Worm (Caenorhabditis elegans) whole organism, dauer: ENCODE data around the gene nuo-4.
"Not testable (repeated sequence)": the region's sequence is repeated elsewhere in the genome, so short reads cannot be mapped to it uniquely, and the experiment has no call there.

ENCODE experiments used
- unc-62 ChIP-seq: sonication (generic microtip); optimal IDR thresholded peaks from 2 replicates; lab custom pipeline; 2017; ENCODE audit warnings: missing biosample characterization, missing genetic modification reagents, missing genetic modification characterization

The nuo-4 gene

DNA sequence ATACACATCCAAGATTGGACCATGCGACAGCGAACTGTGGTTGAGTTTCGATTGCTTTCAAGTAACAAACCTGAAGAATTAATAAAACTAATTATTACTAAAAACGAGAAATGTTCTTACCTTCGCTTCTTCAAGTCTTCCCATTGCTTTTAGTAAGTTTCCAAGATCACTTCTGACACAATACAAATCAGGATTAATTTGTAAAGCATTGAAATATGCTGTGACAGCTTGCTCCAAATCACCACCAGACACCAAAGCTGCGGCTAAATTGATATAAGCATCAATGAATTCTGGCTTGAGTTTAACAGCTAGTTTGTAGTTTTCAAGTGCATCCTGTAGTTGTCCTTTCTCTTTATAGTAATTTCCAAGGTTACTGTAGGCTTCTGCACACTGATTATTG lies 8.4 kb downstream of the nuo-4 start:
- TF ChIP-seq unc-62 (GFP tag; lab: Kevin White, UChicago) = no peak

DNA sequence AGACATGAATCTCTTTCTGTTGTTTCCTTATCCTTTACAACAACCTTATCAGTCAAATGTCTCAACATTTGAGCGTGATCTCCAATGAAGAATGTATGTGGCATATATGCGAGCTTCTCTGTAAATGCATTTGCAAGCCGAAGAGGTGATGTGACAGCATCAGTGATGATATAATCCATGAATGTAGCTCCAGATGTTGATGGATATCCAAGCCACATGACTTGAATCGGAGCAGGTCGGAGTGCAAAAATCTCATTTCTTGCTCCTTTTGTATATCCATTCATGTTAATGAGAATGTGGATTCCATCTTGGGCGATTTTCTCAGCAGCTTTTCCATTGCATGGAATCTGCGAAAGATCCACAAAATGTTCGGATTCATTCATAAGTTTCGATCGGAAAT lies 10.4 kb downstream of the nuo-4 start:
- no peak for TF ChIP-seq unc-62 (GFP tag; lab: Kevin White, UChicago)

DNA sequence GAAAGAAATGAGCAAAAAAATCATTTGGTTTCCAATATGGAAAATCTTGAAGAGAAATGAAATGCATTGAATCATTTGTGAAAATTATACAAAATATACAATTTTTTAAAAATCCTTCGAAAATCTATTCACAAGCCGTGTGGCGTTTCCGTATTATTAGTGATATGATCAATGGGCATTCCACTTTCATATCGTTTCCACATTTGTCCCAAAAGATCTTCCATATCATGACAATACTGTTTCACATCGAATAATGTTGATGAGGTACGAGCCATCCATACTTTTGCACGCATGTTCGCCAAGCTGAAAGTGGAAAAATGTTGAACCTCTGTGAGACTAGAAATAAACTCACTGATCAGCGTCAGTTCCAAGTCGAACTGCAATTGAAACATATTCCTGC lies 12.3 kb downstream of the nuo-4 start:
- TF ChIP-seq unc-62 (GFP tag; lab: Kevin White, UChicago) = no peak

DNA sequence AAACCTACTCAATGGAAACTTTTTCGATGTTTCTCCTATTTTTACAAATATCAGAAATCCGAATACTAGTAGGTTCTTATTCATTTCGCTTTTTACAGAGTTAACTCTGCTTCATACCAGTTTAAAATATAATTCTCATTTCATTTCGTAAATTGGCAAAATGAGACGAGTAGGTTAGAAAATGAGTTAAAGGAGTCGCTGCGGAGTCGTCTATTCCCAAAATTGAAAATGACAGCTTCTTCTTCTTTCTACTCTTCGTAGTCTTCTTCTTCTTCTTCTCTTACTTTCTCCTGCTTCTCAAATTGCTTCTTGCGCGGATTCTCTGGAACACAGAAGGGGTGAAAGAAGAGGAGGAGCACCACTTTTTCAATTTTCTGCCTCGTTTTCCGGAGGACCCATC lies 13.9 kb downstream of the nuo-4 start, which contains the start of gene glr-2:
Gene glr-2, minus strand, starts transcription at position 211 of the 400 bp plus-strand sequence.
- TF ChIP-seq unc-62 (GFP tag; lab: Kevin White, UChicago) = no peak

DNA sequence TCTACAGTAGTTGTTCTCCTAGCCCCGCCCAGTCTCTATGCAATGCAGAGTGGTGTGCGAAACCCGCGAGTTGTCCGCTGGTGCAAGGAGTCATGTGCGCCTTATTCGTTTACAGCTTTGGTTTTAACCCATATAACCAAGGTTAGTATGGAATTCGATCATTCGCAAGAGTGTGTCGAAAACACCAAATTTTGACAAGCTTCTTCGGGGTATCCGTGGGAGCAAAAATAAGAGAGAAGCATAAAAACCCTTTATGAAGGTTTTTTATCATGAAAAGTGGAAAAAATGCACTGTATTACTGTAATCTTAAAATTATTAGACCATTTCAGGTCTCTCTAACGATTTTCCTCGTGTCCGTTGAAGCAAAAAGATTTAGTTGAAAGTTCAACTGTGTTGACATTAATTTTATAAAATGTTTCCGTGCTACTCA lies 16.4 kb downstream of the nuo-4 start:
- TF ChIP-seq unc-62 (GFP tag; lab: Kevin White, UChicago) = no peak

DNA sequence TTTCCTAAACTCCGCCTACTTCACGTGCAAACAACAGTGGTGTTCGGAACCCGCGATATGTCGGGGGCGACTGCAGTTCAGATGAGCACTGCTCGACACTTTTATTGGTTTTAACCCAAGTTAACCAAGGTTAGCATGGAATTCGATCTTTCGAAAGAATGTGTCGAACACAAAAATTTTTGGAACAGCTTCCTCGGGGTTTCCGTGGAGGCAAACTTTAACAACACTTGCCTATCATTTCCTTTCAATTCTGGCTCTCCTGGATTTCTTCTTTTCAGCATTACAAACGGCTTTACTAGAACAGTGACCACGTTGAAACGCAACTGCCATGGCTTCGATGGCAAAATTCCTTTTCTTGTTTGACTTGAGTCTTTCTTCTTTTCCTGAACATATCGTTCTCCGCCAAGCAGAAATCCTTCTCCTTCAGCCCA lies 17.3 kb downstream of the nuo-4 start:
- no peak for TF ChIP-seq unc-62 (GFP tag; lab: Kevin White, UChicago)

DNA sequence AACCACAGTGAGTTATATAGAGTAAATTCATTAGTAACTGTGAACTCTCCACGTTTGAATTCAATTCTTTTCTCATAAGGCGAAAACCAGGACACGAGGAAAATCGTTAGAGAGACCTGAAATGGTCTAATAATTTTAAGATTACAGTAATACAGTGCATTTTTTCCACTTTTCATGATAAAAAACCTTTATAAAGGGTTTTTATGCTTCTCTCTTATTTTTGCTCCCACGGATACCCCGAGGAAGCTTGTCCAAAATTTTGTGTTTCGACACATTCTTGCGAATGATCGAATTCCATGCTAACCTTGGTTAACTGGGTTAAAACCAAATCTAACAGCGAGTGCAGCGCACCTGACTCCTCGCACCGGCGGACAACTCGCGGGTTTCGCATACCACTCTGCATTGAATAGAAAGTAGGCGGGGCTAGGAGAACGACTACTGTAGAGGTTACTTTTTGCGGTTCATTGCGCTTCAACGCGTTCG lies 18.3 kb downstream of the nuo-4 start:
- TF ChIP-seq unc-62 (GFP tag; lab: Kevin White, UChicago) = no peak

DNA sequence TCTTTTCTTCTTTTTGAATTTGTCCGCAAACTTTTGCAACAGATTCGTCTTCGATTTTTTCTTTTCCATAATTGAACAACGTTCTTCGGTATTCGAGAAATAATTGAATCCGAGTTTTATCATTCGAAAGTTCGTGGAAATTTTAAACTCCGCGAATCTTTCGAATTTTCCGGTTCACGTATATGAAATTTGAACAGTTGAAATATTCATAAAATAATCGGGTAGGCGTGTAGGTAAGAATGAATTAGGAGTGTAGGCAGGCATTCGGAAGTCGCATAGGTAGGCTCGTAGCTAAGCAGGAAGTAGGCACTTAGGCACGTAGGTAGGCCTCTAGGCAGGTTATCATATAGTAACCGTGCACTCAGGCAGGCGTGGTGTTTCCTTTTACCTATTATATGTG lies 20.4 kb downstream of the nuo-4 start, which contains the start of gene B0280.11:
Gene B0280.11, minus strand, starts transcription at position 101 of the 400 bp plus-strand sequence.
- TF ChIP-seq unc-62 (GFP tag; lab: Kevin White, UChicago) = no peak

DNA sequence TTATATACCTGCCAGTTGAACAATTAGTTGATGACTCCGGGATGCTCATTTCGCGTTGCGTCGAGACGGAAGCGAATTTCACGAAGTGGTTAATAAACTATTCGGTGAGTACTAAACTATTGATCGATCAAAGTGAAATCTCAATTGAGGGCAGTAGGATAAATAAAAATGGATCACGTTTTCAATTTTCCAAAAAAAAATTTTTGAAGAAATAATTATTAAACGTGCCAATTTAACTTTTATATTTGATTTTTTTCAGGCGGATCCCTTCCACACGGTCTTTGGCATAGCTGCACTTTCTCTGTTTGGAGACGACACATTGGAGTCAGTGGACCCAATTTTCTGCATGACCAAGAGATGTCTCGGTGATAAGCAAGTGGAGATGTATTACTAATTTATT lies 22.6 kb downstream of the nuo-4 start, which contains the start of gene B0280.17:
Gene B0280.17, minus strand, starts transcription at position 101 of the 400 bp plus-strand sequence.
- no peak for TF ChIP-seq unc-62 (GFP tag; lab: Kevin White, UChicago)

DNA sequence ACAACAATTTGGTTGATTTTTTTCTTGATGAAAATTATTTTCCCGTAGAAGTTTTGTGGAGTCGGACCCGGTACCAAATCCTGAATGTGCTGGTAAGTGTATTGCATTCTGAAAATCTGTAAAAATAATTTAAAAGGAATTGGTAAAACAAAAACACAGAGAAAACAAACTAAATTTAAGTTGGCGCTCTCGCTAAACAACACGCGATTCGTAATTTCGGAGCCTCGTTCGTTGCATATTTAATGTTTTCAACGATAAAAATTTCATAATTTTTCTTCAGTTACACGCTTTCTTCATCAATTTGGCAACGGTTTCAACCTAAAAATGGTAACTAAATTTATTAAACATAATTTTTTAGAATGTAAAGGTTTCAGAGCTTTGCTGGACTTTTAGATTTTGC lies 25.1 kb downstream of the nuo-4 start, which contains the start of the genes pot-1 and ggtb-1:
Gene pot-1, minus strand, starts transcription at position 120 of the 400 bp plus-strand sequence.
Gene ggtb-1, plus strand, starts transcription at position 208 of the 400 bp plus-strand sequence.
- TF ChIP-seq unc-62 (GFP tag; lab: Kevin White, UChicago) = no peak

DNA sequence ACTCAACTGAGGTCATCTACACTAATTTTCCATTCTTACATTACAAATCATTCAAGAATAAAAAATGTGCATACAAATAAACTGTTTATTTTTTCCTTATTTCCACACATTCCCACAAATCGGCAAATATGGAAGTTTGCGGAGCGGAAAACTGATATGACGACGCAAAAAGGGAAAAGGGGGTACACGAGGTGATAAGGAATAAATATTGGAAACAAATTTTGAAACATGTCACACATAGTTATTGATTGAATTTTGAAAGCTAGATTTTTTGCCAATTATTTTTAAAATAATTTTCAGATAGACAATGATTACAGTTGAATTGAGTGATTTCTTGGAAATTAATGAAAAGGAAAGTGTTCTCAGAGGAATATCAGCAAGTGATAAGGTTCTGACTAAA lies 30.0 kb downstream of the nuo-4 start, which contains the start of gene viro-2:
Gene viro-2, plus strand, starts transcription at position 301 of the 400 bp plus-strand sequence.
- not testable (repeated sequence) for TF ChIP-seq unc-62 (GFP tag; lab: Kevin White, UChicago)

DNA sequence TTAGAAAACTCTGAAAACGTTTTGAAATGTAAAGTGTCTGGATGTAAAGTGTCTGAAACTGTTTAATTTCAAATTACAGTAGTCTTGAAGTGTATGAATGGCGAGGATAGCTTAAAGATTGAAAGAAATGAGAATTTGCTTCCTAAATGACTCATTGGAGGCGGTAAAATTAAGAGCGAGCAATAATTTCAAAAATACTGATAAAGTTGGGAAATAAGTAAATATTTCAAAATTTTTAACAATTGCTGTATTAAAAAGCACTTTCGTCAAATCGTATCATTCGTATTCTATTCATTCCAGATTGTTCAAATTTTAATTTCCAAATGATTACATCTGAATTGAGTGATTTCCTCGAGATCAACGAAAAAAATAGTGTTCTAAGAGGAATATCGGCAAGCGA lies 34.2 kb downstream of the nuo-4 start, which contains the start of gene B0280.2:
Gene B0280.2, plus strand, starts transcription at position 301 of the 400 bp plus-strand sequence.
- no peak for TF ChIP-seq unc-62 (GFP tag; lab: Kevin White, UChicago)

DNA sequence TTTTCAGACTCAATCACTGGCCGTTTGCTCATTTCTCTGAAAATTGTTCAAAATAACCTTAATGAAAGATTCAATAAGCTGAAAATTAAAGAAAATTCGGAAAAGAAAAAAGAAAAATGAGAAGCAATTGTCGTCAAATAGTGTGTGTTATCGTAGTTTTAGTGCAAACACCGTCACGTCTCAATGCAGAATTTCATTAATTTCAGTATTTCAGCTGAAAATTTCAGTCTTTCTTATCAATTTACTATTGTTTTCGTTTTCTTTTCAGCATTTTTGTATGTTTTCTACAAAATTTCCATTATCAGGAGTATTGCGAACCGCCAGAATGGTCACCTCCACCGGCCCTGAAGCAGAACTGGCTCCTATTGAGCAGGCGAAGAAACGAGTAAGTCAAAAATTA lies 35.7 kb downstream of the nuo-4 start, which contains the start of the genes B0280.9 and rpia-1:
Gene B0280.9, minus strand, starts transcription at position 36 of the 400 bp plus-strand sequence.
Gene rpia-1, plus strand, starts transcription at position 269 of the 400 bp plus-strand sequence.
- TF ChIP-seq unc-62 (GFP tag; lab: Kevin White, UChicago) = no peak

DNA sequence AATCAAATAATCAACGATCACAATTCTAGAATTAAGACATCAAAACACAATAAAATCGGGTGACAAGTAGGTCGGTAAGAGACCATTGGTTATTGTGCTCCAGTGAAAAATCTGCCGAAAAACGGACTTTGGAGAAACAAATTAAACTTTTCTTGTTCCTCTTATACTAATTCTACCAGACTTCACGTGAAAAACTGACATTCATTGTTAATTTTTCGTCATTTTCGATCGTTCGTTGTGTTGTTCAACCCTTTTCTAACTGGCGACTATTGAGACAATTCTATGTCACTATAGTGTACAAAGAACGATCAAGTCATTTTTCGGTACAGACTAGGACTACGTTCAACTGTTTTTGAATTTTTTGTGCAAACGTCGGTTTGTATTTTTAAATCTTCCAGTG lies 38.1 kb downstream of the nuo-4 start:
- TF ChIP-seq unc-62 (GFP tag; lab: Kevin White, UChicago) = no peak

DNA sequence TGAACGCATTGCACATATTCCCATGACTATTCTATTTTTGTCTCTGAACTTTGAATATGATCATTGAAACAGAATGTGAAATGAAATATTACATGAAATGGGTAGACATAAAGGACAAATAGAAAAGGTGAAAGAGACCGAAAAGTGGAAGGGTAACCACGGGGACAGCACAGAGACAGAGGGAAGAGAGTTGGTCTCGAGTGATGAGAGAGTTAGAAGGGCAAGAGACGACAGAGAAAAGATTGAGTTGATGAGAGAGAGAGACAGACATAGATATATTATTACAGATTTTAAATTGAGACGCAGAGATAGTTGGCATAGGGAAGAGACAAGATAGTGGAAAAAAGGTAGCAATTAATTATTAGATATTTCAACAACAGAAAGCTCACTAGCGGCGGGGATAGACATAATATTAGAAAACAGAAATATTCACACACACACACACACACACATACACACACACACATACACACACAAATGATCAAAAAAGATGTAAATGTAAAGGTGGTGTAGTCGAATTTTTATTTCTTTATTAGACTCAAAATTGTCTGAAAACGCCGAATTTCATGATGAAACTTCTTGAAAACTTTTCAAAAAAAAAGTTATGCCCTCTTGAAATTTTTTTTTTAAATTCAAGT lies 41.9 kb downstream of the nuo-4 start:
- no peak for TF ChIP-seq unc-62 (GFP tag; lab: Kevin White, UChicago)

DNA sequence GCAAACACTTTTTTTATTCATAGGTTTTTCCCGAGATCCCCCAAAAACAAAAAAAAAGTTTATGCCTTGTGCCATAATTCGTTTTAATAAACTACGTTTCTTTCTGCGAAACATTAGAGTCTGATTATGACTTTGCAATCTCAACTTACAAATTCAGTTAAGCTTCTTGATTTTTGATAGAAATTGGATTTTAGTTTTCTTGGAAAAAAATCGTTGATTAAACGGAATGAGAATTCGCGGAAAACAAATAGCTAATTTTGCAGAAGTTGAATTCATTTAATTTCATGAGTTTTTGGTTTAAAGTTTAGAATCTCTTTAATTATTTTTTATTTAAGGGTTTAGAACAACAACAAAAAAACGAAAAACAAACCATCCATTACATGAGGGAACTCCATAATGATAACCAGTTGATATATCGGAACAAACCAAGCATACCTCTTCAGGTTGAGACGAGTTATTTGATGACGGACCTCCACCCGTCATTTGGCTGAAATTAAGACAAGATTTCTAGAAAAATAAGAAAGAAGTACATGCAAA lies 43.6 kb downstream of the nuo-4 start, which contains the start of gene nhr-10:
Gene nhr-10, minus strand, starts transcription at position 487 of the 537 bp plus-strand sequence.
- TF ChIP-seq unc-62 (GFP tag; lab: Kevin White, UChicago) = no peak
